Worm (Caenorhabditis elegans) whole organism, early embryonic: Measurements from ENCODE around the gene C41C4.9.

ENCODE experiments used
- B0310.2 ChIP-seq: sonication (generic microtip); optimal IDR thresholded peaks from 2 replicates; lab custom pipeline; 2016; ENCODE audit warnings: mild to moderate bottlenecking, missing genetic modification characterization, missing compliant biosample characterization
- F13C5.2 ChIP-seq: sonication (generic microtip); optimal IDR thresholded peaks from 2 replicates; lab custom pipeline; 2017; ENCODE audit warnings: mild to moderate bottlenecking, missing genetic modification characterization, inconsistent platforms, missing compliant biosample characterization
- aly-1 ChIP-seq: sonication (generic microtip); optimal IDR thresholded peaks from 2 replicates; lab custom pipeline; 2016; ENCODE audit warnings: missing genetic modification characterization, missing compliant biosample characterization
- ama-1 ChIP-seq: fragments of 150-350 bp; optimal IDR thresholded peaks from 2 replicates; lab custom pipeline; 2014
- ceh-13 ChIP-seq: fragments of 200-800 bp; sonication (Bioruptor generic); optimal IDR thresholded peaks from 2 replicates; lab custom pipeline; 2018; ENCODE audit warnings: mild to moderate bottlenecking, missing genetic modification characterization, missing compliant biosample characterization
- ceh-36 ChIP-seq: sonication (generic microtip); optimal IDR thresholded peaks from 2 replicates; lab custom pipeline; 2016; ENCODE audit warnings: missing genetic modification characterization, inconsistent platforms, missing compliant biosample characterization
- ets-7 ChIP-seq: sonication (generic microtip); optimal IDR thresholded peaks from 2 replicates; lab custom pipeline; 2016; ENCODE audit warnings: missing genotype, missing genetic modification characterization, missing compliant biosample characterization
- flt-1 ChIP-seq: fragments of 200-800 bp; sonication (Bioruptor generic); IDR thresholded peaks from 2 replicates; pipeline ENCODE4 v1.3.6; 2022; ENCODE audit warnings: missing genetic modification characterization, missing compliant biosample characterization
- hmbx-1 ChIP-seq: sonication (generic microtip); optimal IDR thresholded peaks from 2 replicates; lab custom pipeline; 2016; ENCODE audit warnings: mild to moderate bottlenecking, missing genetic modification characterization, missing compliant biosample characterization
- hmg-4 ChIP-seq: fragments of 200-800 bp; sonication (Bioruptor generic); optimal IDR thresholded peaks from 2 replicates; lab custom pipeline; 2018; ENCODE audit warnings: mild to moderate bottlenecking, missing genetic modification characterization, missing compliant biosample characterization
- hnd-1 ChIP-seq: sonication (generic microtip); optimal IDR thresholded peaks from 2 replicates; lab custom pipeline; 2016; ENCODE audit warnings: missing genetic modification characterization, missing compliant biosample characterization
- pes-1 ChIP-seq: fragments of 200-800 bp; sonication (Bioruptor generic); IDR thresholded peaks from 2 replicates; pipeline ENCODE4 v1.3.6; 2022; ENCODE audit warnings: missing genetic modification reagents, missing genetic modification characterization, missing compliant biosample characterization
- scrt-1 ChIP-seq: fragments of 200-800 bp; sonication (Bioruptor generic); IDR thresholded peaks from 2 replicates; pipeline ENCODE4 v1.3.6; 2022; ENCODE audit warnings: missing genetic modification characterization, missing compliant biosample characterization
- sea-1 ChIP-seq: fragments of 200-800 bp; sonication (Bioruptor generic); conservative IDR thresholded peaks from 2 replicates; pipeline ENCODE4 v1.3.6; 2022; ENCODE audit warnings: missing genetic modification characterization, missing compliant biosample characterization
- tbx-11 ChIP-seq: fragments of 200-800 bp; sonication (Bioruptor generic); IDR thresholded peaks from 2 replicates; pipeline ENCODE4 v1.3.6; 2022; ENCODE audit warnings: missing genetic modification characterization, missing compliant biosample characterization
- tbx-37 ChIP-seq: fragments of 200-800 bp; sonication (Bioruptor generic); conservative IDR thresholded peaks from 2 replicates; pipeline ENCODE4 v1.3.6; 2022; ENCODE audit warnings: missing genetic modification reagents, missing genetic modification characterization, missing compliant biosample characterization
- tra-4 ChIP-seq: sonication (generic microtip); optimal IDR thresholded peaks from 2 replicates; lab custom pipeline; 2017; ENCODE audit warnings: missing genetic modification characterization, missing compliant biosample characterization

The C41C4.9 gene

DNA sequence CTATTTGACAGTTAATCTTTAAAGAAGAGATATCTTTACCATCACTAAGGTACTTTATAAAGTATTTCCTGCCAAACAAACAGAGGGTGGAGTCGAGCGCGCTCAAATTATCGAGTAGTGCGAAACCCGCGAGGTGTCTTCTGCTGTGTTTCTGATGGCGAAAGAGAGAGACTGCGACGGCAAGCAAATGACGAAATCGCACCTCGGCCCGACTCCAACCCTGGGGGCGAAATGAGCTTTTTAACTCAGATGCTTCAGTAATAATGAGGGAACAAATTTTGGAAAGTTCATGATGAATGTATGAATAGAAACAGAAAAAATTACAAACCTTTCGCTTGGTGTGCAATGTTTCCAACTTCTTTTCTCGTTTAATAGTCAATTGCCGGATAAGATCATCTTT lies 15.9 kb upstream of the C41C4.9 start:
- TF ChIP-seq flt-1 (GFP tag; lab: Robert Waterston, UW) (no peak), tra-4 (tag; lab: Kevin White, UChicago) (no peak), aly-1 (tag; lab: Kevin White, UChicago) (no peak), ets-7 (no peak), ama-1 (lab: Kevin White, UChicago) (peak; percentile 66), hmg-4 (GFP tag; lab: Kevin White, UChicago) (peak; percentile 20)

DNA sequence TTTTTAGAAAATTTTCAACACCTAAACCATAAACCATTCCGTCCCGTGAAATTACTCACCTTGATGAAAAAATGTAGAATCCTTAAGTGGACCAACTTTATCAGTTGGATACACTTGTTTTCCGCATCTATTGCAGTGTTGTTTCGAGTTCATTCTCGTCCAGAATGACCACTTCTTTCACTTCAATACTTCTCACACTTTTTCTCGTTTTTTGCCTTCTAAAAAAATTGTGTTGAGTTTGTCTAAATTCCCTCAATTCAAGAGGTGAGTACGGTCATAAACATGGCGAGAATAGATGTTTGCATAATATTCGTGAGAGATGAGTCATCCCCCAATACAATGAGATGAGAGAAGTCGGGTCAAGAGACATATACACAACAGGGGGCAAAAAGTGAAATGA lies 14.9 kb upstream of the C41C4.9 start, which contains the start of gene ltd-1:
Gene ltd-1 (minus strand): TSS at position 218 of the 400 bp plus-strand sequence.
- TF ChIP-seq tra-4 (tag; lab: Kevin White, UChicago), result no peak
- no peak for TF ChIP-seq pes-1 (GFP tag; lab: Robert Waterston, UW)
- no peak for TF ChIP-seq sea-1 (GFP tag; lab: Robert Waterston, UW)
- TF ChIP-seq ets-7, result no peak
- TF ChIP-seq tbx-11 (GFP tag; lab: Robert Waterston, UW), result no peak
- TF ChIP-seq flt-1 (GFP tag; lab: Robert Waterston, UW), result no peak
- TF ChIP-seq ceh-13 (GFP tag; lab: Kevin White, UChicago), result no peak
- no peak for TF ChIP-seq ceh-36 (tag; lab: Kevin White, UChicago)
- TF ChIP-seq F13C5.2 (tag; lab: Kevin White, UChicago), result no peak
- TF ChIP-seq tbx-37 (GFP tag; lab: Robert Waterston, UW), result no peak
- TF ChIP-seq scrt-1 (GFP tag; lab: Robert Waterston, UW), result no peak
- TF ChIP-seq B0310.2, result no peak
- TF ChIP-seq hmg-4 (GFP tag; lab: Kevin White, UChicago), result no peak
- no peak for TF ChIP-seq hmbx-1 (tag; lab: Kevin White, UChicago)
- TF ChIP-seq hnd-1 (tag; lab: Kevin White, UChicago), result no peak
- TF ChIP-seq ama-1 (lab: Kevin White, UChicago), result no peak
- TF ChIP-seq aly-1 (tag; lab: Kevin White, UChicago), result no peak

DNA sequence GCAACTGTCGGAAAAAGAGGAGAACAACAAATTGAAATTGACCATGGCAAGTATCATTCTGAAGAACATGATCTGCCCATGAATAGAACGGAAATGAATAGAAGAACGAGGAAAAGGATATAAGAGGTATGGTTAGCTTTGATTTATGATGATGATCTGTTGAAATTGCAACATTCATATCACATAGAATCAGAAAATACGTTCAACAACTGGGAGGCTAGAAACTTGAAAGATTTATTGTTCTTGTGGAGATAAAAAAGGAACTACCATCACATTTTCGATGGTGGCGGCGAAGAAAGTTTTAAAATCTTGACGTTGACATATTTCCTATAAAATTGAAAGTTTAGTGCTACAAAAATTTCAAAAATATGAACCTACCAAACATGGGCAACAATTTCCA lies 14.2 kb upstream of the C41C4.9 start:
- TF ChIP-seq ama-1 (lab: Kevin White, UChicago) (no peak), ceh-13 (GFP tag; lab: Kevin White, UChicago) (no peak), tbx-11 (GFP tag; lab: Robert Waterston, UW) (no peak), ceh-36 (tag; lab: Kevin White, UChicago) (no peak), flt-1 (GFP tag; lab: Robert Waterston, UW) (no peak), aly-1 (tag; lab: Kevin White, UChicago) (no peak), scrt-1 (GFP tag; lab: Robert Waterston, UW) (no peak), sea-1 (GFP tag; lab: Robert Waterston, UW) (no peak), ets-7 (no peak), F13C5.2 (tag; lab: Kevin White, UChicago) (no peak), B0310.2 (no peak), pes-1 (GFP tag; lab: Robert Waterston, UW) (no peak), tra-4 (tag; lab: Kevin White, UChicago) (no peak), hnd-1 (tag; lab: Kevin White, UChicago) (no peak), hmbx-1 (tag; lab: Kevin White, UChicago) (no peak), tbx-37 (GFP tag; lab: Robert Waterston, UW) (no peak), hmg-4 (GFP tag; lab: Kevin White, UChicago) (no peak)

DNA sequence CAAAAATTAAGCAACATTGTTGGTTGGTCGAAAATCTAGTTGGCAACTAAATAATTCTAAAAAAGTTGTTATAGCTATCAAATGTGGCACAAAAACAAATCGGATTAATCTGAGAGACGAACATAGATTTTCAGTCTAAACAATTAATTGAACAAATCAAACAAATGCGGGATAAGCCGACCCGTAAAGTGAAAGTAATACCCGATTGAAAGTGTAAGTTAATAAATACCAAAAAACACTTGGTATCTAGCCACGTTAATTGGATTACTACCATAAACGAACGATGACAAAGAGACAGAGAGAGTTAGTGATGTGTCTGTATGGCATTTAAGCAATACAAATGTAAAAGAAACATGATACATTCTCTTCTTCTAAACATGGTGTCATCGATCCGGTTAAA lies 13.5 kb upstream of the C41C4.9 start:
- TF ChIP-seq ceh-13 (GFP tag; lab: Kevin White, UChicago) (no peak), ets-7 (no peak), hnd-1 (tag; lab: Kevin White, UChicago) (no peak), hmg-4 (GFP tag; lab: Kevin White, UChicago) (no peak), pes-1 (GFP tag; lab: Robert Waterston, UW) (no peak), scrt-1 (GFP tag; lab: Robert Waterston, UW) (no peak), flt-1 (GFP tag; lab: Robert Waterston, UW) (no peak), tbx-11 (GFP tag; lab: Robert Waterston, UW) (no peak), sea-1 (GFP tag; lab: Robert Waterston, UW) (no peak), hmbx-1 (tag; lab: Kevin White, UChicago) (no peak), F13C5.2 (tag; lab: Kevin White, UChicago) (no peak), tra-4 (tag; lab: Kevin White, UChicago) (no peak), B0310.2 (no peak), tbx-37 (GFP tag; lab: Robert Waterston, UW) (no peak), ceh-36 (tag; lab: Kevin White, UChicago) (no peak)

DNA sequence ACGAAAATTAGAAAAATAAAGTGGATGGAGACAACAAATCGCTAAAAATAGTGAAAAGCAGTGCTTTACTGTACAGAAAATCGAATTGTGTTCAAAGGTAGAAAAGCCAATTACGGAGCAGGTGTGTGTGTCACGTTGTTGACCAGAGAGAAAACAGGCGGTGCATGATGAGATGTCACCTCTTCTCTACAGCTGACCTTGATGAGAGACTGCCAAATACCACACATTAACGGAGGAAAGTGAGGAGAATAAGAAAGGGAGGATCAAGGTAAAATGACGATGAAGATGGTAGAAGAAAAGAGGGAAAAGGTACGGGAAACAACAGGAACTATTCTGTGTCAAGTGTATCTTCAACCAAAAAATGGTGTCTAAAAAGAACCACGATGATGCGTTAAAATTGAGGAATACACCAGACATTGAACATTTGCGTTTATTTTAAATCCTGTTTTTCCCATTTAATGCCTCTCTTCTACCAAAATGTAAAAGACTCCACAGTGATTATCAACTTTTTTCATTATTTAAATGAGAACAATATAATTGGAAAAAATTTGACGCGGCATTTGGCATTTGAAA lies 8.1 kb upstream of the C41C4.9 start:
- TF ChIP-seq hnd-1 (tag; lab: Kevin White, UChicago), result no peak
- TF ChIP-seq tbx-11 (GFP tag; lab: Robert Waterston, UW), result no peak
- TF ChIP-seq hmg-4 (GFP tag; lab: Kevin White, UChicago), result no peak
- TF ChIP-seq ceh-13 (GFP tag; lab: Kevin White, UChicago), result no peak
- no peak for TF ChIP-seq ama-1 (lab: Kevin White, UChicago)
- no peak for TF ChIP-seq ets-7
- no peak for TF ChIP-seq flt-1 (GFP tag; lab: Robert Waterston, UW)
- no peak for TF ChIP-seq aly-1 (tag; lab: Kevin White, UChicago)
- no peak for TF ChIP-seq scrt-1 (GFP tag; lab: Robert Waterston, UW)
- no peak for TF ChIP-seq pes-1 (GFP tag; lab: Robert Waterston, UW)
- TF ChIP-seq tbx-37 (GFP tag; lab: Robert Waterston, UW), result no peak
- TF ChIP-seq B0310.2, result no peak
- no peak for TF ChIP-seq hmbx-1 (tag; lab: Kevin White, UChicago)
- TF ChIP-seq ceh-36 (tag; lab: Kevin White, UChicago), result no peak
- TF ChIP-seq sea-1 (GFP tag; lab: Robert Waterston, UW), result no peak
- no peak for TF ChIP-seq tra-4 (tag; lab: Kevin White, UChicago)
- no peak for TF ChIP-seq F13C5.2 (tag; lab: Kevin White, UChicago)

DNA sequence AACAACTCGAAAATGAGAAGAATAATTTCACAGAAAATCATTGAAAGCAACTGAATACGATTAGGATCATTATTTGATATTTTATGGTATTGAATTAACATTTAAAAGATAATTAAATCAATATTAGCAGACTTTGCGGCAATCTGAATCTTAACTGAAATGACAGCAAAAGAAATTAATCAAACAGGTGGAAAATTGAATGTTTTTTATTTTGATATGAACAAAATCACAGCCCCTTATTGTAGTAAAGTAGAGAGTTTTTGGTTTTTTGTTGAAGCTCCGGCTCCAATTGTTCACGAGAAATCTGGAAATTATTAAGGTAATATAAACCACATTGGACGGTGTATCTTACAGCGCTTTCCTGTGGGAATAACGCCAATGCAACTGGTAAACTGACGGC lies 5.4 kb upstream of the C41C4.9 start, which contains the start of gene sre-2:
Gene sre-2 (minus strand): TSS at position 101 of the 400 bp plus-strand sequence.
- TF ChIP-seq flt-1 (GFP tag; lab: Robert Waterston, UW) (no peak), ama-1 (lab: Kevin White, UChicago) (no peak), F13C5.2 (tag; lab: Kevin White, UChicago) (no peak), tra-4 (tag; lab: Kevin White, UChicago) (no peak), hmg-4 (GFP tag; lab: Kevin White, UChicago) (no peak), scrt-1 (GFP tag; lab: Robert Waterston, UW) (no peak), ceh-13 (GFP tag; lab: Kevin White, UChicago) (no peak), hnd-1 (tag; lab: Kevin White, UChicago) (no peak), aly-1 (tag; lab: Kevin White, UChicago) (no peak), tbx-11 (GFP tag; lab: Robert Waterston, UW) (no peak), B0310.2 (no peak), ets-7 (no peak), pes-1 (GFP tag; lab: Robert Waterston, UW) (no peak), ceh-36 (tag; lab: Kevin White, UChicago) (no peak), tbx-37 (GFP tag; lab: Robert Waterston, UW) (no peak), sea-1 (GFP tag; lab: Robert Waterston, UW) (no peak), hmbx-1 (tag; lab: Kevin White, UChicago) (no peak)
